Fruit fly (Drosophila melanogaster) whole organism, embryonic: ENCODE results near the gene CG7367.

Experiments used
- Bdp1 ChIP-seq: fragments of 200-800 bp; sonication (Bioruptor generic); optimal IDR thresholded peaks from 3 replicates; lab custom pipeline; 2016; ENCODE audit warnings: missing biosample characterization, missing genetic modification characterization
- Bteb2 ChIP-seq: fragments of 200-800 bp; sonication (Bioruptor generic); optimal IDR thresholded peaks from 2 replicates; lab custom pipeline; 2016; ENCODE audit warnings: missing biosample characterization, missing genetic modification characterization
- CG10462 ChIP-seq: fragments of 200-800 bp; sonication (Bioruptor generic); optimal IDR thresholded peaks from 2 replicates; lab custom pipeline; 2016; ENCODE audit warnings: missing biosample characterization, missing genetic modification characterization
- CG10654 ChIP-seq: fragments of 200-800 bp; sonication (Bioruptor generic); optimal IDR thresholded peaks from 2 replicates; lab custom pipeline; 2016; ENCODE audit warnings: missing biosample characterization, missing genetic modification characterization
- CG11695 ChIP-seq: fragments of 200-800 bp; sonication (Bioruptor generic); IDR thresholded peaks from 3 replicates; pipeline ENCODE4 v1.3.6; 2022; ENCODE audit warnings: missing biosample characterization, missing genetic modification characterization
- CG13296 ChIP-seq: fragments of 200-800 bp; sonication (Bioruptor generic); optimal IDR thresholded peaks from 3 replicates; lab custom pipeline; 2018; ENCODE audit warnings: missing biosample characterization, mild to moderate bottlenecking, missing genetic modification characterization
- CG13894 ChIP-seq: fragments of 200-800 bp; sonication (Bioruptor generic); optimal IDR thresholded peaks from 3 replicates; lab custom pipeline; 2018; ENCODE audit warnings: missing biosample characterization, mild to moderate bottlenecking, missing genetic modification characterization, moderate library complexity
- CG16815 ChIP-seq: fragments of 200-800 bp; sonication (Bioruptor generic); optimal IDR thresholded peaks from 3 replicates; lab custom pipeline; 2017; ENCODE audit warnings: missing biosample characterization, mild to moderate bottlenecking, missing genetic modification characterization
- CG17802 ChIP-seq: fragments of 200-800 bp; sonication (Bioruptor generic); optimal IDR thresholded peaks from 2 replicates; lab custom pipeline; 2018; ENCODE audit warnings: missing biosample characterization, mild to moderate bottlenecking, missing genetic modification characterization, moderate library complexity
- CG1792 ChIP-seq: fragments of 200-800 bp; sonication (Bioruptor generic); optimal IDR thresholded peaks from 2 replicates; lab custom pipeline; 2016; ENCODE audit warnings: missing biosample characterization, missing genetic modification characterization
- CG18476 ChIP-seq: fragments of 200-800 bp; sonication (Bioruptor generic); optimal IDR thresholded peaks from 2 replicates; lab custom pipeline; 2016; ENCODE audit warnings: missing biosample characterization, mild to moderate bottlenecking, missing genetic modification characterization
- CG2875 ChIP-seq: fragments of 200-800 bp; sonication (Bioruptor generic); optimal IDR thresholded peaks from 2 replicates; lab custom pipeline; 2017; ENCODE audit warnings: missing biosample characterization, mild to moderate bottlenecking, missing genetic modification characterization, missing genetic modification reagents
- CG31365 ChIP-seq: fragments of 200-800 bp; sonication (Bioruptor generic); optimal IDR thresholded peaks from 2 replicates; lab custom pipeline; 2018; ENCODE audit warnings: missing biosample characterization, mild to moderate bottlenecking, missing genetic modification characterization
- CG6683 ChIP-seq: fragments of 200-800 bp; sonication (Bioruptor generic); optimal IDR thresholded peaks from 2 replicates; lab custom pipeline; 2017; ENCODE audit warnings: missing biosample characterization, mild to moderate bottlenecking, missing genetic modification characterization, missing genetic modification reagents
- CG8765 ChIP-seq: fragments of 200-800 bp; sonication (Bioruptor generic); IDR thresholded peaks from 2 replicates; pipeline ENCODE4 v1.3.6; 2022; ENCODE audit warnings: missing biosample characterization, missing genetic modification characterization
- CG8924 ChIP-seq: fragments of 200-800 bp; optimal IDR thresholded peaks from 3 replicates; lab custom pipeline; 2019; ENCODE audit warnings: missing biosample characterization, mild to moderate bottlenecking, missing genetic modification characterization, moderate library complexity
- Dip2 ChIP-seq: fragments of 200-800 bp; sonication (Bioruptor generic); IDR thresholded peaks from 2 replicates; pipeline ENCODE4 v1.3.6; 2022; ENCODE audit warnings: missing biosample characterization, missing genetic modification characterization
- Doc2 ChIP-seq: fragments of 200-800 bp; sonication (Bioruptor generic); IDR thresholded peaks from 2 replicates; pipeline ENCODE4 v1.3.6; 2022; ENCODE audit warnings: missing biosample characterization, missing genetic modification characterization
- Dref ChIP-seq: fragments of 200-800 bp; sonication (Bioruptor generic); IDR thresholded peaks from 2 replicates; pipeline ENCODE4 v1.3.6; 2022; ENCODE audit warnings: missing biosample characterization, missing genetic modification characterization
- HLH54F ChIP-seq: fragments of 200-800 bp; sonication (Bioruptor generic); optimal IDR thresholded peaks from 3 replicates; lab custom pipeline; 2016; ENCODE audit warnings: missing biosample characterization, missing genetic modification characterization
- Mes4 ChIP-seq: fragments of 200-800 bp; sonication (Bioruptor generic); optimal IDR thresholded peaks from 2 replicates; lab custom pipeline; 2016; ENCODE audit warnings: missing biosample characterization, missing genetic modification characterization
- Ssrp ChIP-seq: fragments of 200-800 bp; sonication (Bioruptor generic); optimal IDR thresholded peaks from 2 replicates; lab custom pipeline; 2018; ENCODE audit warnings: missing biosample characterization, mild to moderate bottlenecking, missing genetic modification characterization, moderate library complexity
- Trl ChIP-seq, 3 experiments: fragments of >200 bp in 2 of 3; fragments of 200-800 bp in 1 of 3; sonication (Bioruptor generic) in 1 of 3; optimal IDR thresholded peaks; 2 replicates in 1 of 3; 3 replicates in 2 of 3; lab custom pipeline; 2016 to 2017; ENCODE audit warnings: missing biosample characterization in 1 of 3, missing genetic modification characterization in 1 of 3
- bab2 ChIP-seq: fragments of 200-800 bp; sonication (Bioruptor generic); optimal IDR thresholded peaks from 2 replicates; lab custom pipeline; 2016; ENCODE audit warnings: missing biosample characterization, missing genetic modification characterization
- bigmax ChIP-seq: fragments of 200-800 bp; sonication (Bioruptor generic); optimal IDR thresholded peaks from 2 replicates; lab custom pipeline; 2018; ENCODE audit warnings: missing biosample characterization, mild to moderate bottlenecking, missing genetic modification characterization
- bsh ChIP-seq, 2 experiments: fragments of 200-800 bp; sonication (Bioruptor generic); optimal IDR thresholded peaks; 2 replicates each; lab custom pipeline; 2017 to 2018; ENCODE audit warnings: mild to moderate bottlenecking in 2 of 2, missing biosample characterization in 2 of 2, missing genetic modification characterization in 2 of 2, moderate library complexity in 1 of 2
- cwo ChIP-seq: fragments of 200-800 bp; sonication (Bioruptor generic); optimal IDR thresholded peaks from 3 replicates; lab custom pipeline; 2017; ENCODE audit warnings: missing biosample characterization, missing genetic modification characterization, mild to moderate bottlenecking, moderate library complexity, missing genetic modification reagents
- emc ChIP-seq: fragments of 200-800 bp; sonication (Bioruptor generic); optimal IDR thresholded peaks from 2 replicates; lab custom pipeline; 2016; ENCODE audit warnings: missing biosample characterization, missing genetic modification characterization
- esg ChIP-seq: fragments of 200-800 bp; sonication (Bioruptor generic); conservative IDR thresholded peaks from 2 replicates; pipeline ENCODE4 v1.3.6; 2022; ENCODE audit warnings: missing biosample characterization, missing genetic modification characterization
- ftz-f1 ChIP-seq: fragments of 200-800 bp; sonication (Bioruptor generic); optimal IDR thresholded peaks from 2 replicates; lab custom pipeline; 2016; ENCODE audit warnings: missing biosample characterization, missing genetic modification characterization
- gem ChIP-seq: fragments of 200-800 bp; sonication (Bioruptor generic); optimal IDR thresholded peaks from 2 replicates; lab custom pipeline; 2019; ENCODE audit warnings: missing biosample characterization, mild to moderate bottlenecking, missing genetic modification characterization, moderate library complexity
- hkb ChIP-seq, 2 experiments: fragments of 200-800 bp in 1 of 2; fragments of >200 bp in 1 of 2; sonication (Bioruptor generic) in 1 of 2; IDR thresholded peaks in 1 of 2; optimal IDR thresholded peaks in 1 of 2; 2 replicates each; pipeline versions ENCODE4 v1.3.6 to Lab custom; 2017 to 2022; ENCODE audit warnings: missing biosample characterization in 1 of 2, missing genetic modification characterization in 1 of 2
- kah ChIP-seq: fragments of 200-800 bp; sonication (Bioruptor generic); optimal IDR thresholded peaks from 2 replicates; lab custom pipeline; 2018; ENCODE audit warnings: missing biosample characterization, mild to moderate bottlenecking, missing genetic modification characterization
- kni ChIP-seq: fragments of 200-800 bp; sonication (Bioruptor generic); optimal IDR thresholded peaks from 3 replicates; lab custom pipeline; 2017; ENCODE audit warnings: mild to moderate bottlenecking, missing biosample characterization, missing genetic modification reagents, missing genetic modification characterization
- lbe ChIP-seq: fragments of 200-800 bp; sonication (Bioruptor generic); optimal IDR thresholded peaks from 2 replicates; lab custom pipeline; 2016; ENCODE audit warnings: missing biosample characterization, mild to moderate bottlenecking, missing genetic modification characterization
- pan ChIP-seq, 4 experiments: fragments of >200 bp in 3 of 4; fragments of 200-800 bp in 1 of 4; sonication (Bioruptor generic) in 1 of 4; optimal IDR thresholded peaks in 3 of 4; IDR thresholded peaks in 1 of 4; 2 replicates each; pipeline versions ENCODE4 v1.3.6 to Lab custom; 2017 to 2022; ENCODE audit warnings: missing biosample characterization in 2 of 4, missing genetic modification characterization in 2 of 4, mixed read lengths in 1 of 4
- psq ChIP-seq: fragments of 200-800 bp; sonication (Bioruptor generic); optimal IDR thresholded peaks from 2 replicates; lab custom pipeline; 2017; ENCODE audit warnings: missing biosample characterization, missing genetic modification characterization
- run ChIP-seq: fragments of 200-800 bp; sonication (Bioruptor generic); optimal IDR thresholded peaks from 3 replicates; lab custom pipeline; 2018; ENCODE audit warnings: missing biosample characterization, mild to moderate bottlenecking, missing genetic modification characterization
- schlank ChIP-seq: fragments of 200-800 bp; sonication (Bioruptor generic); optimal IDR thresholded peaks from 2 replicates; lab custom pipeline; 2018; ENCODE audit warnings: missing biosample characterization, mild to moderate bottlenecking, missing genetic modification characterization
- slp2 ChIP-seq: fragments of 200-800 bp; sonication (Bioruptor generic); optimal IDR thresholded peaks from 2 replicates; lab custom pipeline; 2016; ENCODE audit warnings: missing biosample characterization, missing genetic modification characterization
- stwl ChIP-seq: fragments of 200-800 bp; sonication (Bioruptor generic); optimal IDR thresholded peaks from 3 replicates; lab custom pipeline; 2018; ENCODE audit warnings: missing biosample characterization, mild to moderate bottlenecking, missing genetic modification characterization, moderate library complexity
- tap ChIP-seq: fragments of 200-800 bp; optimal IDR thresholded peaks from 3 replicates; lab custom pipeline; 2019; ENCODE audit warnings: missing biosample characterization, mild to moderate bottlenecking, missing genetic modification characterization, moderate library complexity
- tgo ChIP-seq: fragments of 200-800 bp; sonication (Bioruptor generic); IDR thresholded peaks from 3 replicates; pipeline ENCODE4 v1.3.6; 2022; ENCODE audit warnings: missing biosample characterization, missing genetic modification characterization
- tna ChIP-seq: fragments of 200-800 bp; sonication (Bioruptor generic); IDR thresholded peaks from 2 replicates; pipeline ENCODE4 v1.3.6; 2022; ENCODE audit warnings: missing biosample characterization, missing genetic modification characterization; ENCODE audit not compliant: partially characterized antibody
- ttk ChIP-seq: fragments of 200-800 bp; sonication (Bioruptor generic); IDR thresholded peaks from 2 replicates; pipeline ENCODE4 v2.1.2; 2022; ENCODE audit warnings: missing biosample characterization, missing genetic modification characterization
- zen2 ChIP-seq: fragments of 200-800 bp; sonication (Bioruptor generic); IDR thresholded peaks from 3 replicates; pipeline ENCODE4 v1.3.6; 2022; ENCODE audit warnings: missing biosample characterization, missing genetic modification characterization; ENCODE audit not compliant: partially characterized antibody

The CG7367 gene

DNA sequence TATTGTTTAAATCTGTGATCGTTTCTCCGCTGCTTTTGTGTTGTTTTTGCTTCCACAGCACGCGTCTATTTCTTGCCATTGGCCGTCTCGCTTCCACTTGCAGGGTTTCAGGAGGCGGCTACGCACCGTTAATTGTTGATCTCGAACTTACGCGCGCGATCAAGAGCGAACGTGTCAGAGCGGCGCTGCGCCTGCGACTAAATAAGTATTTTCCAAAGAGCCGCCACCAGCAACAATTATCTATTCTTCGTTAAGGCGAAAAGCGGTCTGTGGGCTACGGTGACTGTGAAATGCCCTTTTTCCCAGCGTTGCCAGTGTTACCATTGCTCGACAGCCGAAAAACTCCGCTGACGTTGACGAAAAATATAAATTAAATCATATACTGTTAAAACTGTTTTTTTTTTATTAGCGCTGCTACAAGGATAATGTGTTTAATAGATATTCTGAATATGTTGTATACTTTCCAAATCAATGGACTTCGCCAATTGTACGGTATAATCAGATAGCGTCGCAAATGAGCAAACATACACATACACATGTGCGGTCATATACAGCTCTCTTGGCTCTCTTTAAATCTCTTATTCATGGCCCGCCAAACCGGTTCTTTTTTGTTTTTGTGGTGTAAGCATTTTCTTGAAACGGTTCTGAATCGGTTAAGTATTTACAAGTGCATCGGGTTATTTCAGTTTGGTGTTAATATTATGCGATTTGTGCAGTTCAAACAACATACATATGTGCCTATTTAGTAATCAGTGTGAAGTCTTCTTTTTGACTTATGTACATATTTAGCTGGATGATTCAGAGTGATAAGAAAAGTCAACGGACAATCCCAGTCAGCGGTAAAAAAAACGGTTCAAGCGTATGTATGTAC lies 45.4 kb downstream of the CG7367 start, which contains the start of gene pes (continued):
- 0 out of 2 replicates have a peak, but pooled peaks have one; percentile 22 for TF ChIP-seq ttk
- peak; percentile 86 for TF ChIP-seq kah (GFP tag; lab: Kevin White, UChicago)
- TF ChIP-seq pan (optimal IDR thresholded peaks at IDR 0.05; lab: Kevin White, UChicago): no peak
- TF ChIP-seq pan (GFP tag; optimal IDR thresholded peaks at IDR 0.05 in 1 of 2, IDR thresholded peaks at IDR 0.05 in 1 of 2): peak in 1 of 2 experiments; percentile 93
- peak; percentile 65 for TF ChIP-seq Mes4 (GFP tag; lab: Kevin White, UChicago)
- peak; percentile 95 for TF ChIP-seq lbe (GFP tag; lab: Kevin White, UChicago)
- TF ChIP-seq Dref (GFP tag; lab: Robert Waterston, UW): no peak
- TF ChIP-seq ftz-f1 (GFP tag; lab: Kevin White, UChicago): peak; percentile 85
- peak; percentile 81 for TF ChIP-seq bab2 (GFP tag; lab: Kevin White, UChicago)
- peak; percentile 92 for TF ChIP-seq cwo
- peak; percentile 44 for TF ChIP-seq CG8924 (tag; lab: Kevin White, UChicago)
- TF ChIP-seq stwl (tag; lab: Kevin White, UChicago): peak; percentile 20
- no peak for TF ChIP-seq slp2 (GFP tag; lab: Kevin White, UChicago)
- peak; percentile 91 for TF ChIP-seq CG11695 (GFP tag; lab: Robert Waterston, UW)
- no peak for TF ChIP-seq run
- peak; percentile 51; the same call in 1 of the 2 replicates for TF ChIP-seq tna (GFP tag; lab: Robert Waterston, UW)
- peak; percentile 69 for TF ChIP-seq CG10462
- peak; percentile 78 to 93 for TF ChIP-seq Trl (optimal IDR thresholded peaks at IDR 0.05; lab: Kevin White, UChicago)
- TF ChIP-seq Trl (GFP tag; optimal IDR thresholded peaks at IDR 0.05; lab: Kevin White, UChicago): peak; percentile 92
- TF ChIP-seq CG6683 (GFP tag; lab: Kevin White, UChicago): peak; percentile 88
- TF ChIP-seq zen2: no peak
- TF ChIP-seq CG17802 (tag; lab: Kevin White, UChicago): peak; percentile 61
- TF ChIP-seq CG13894 (tag; lab: Kevin White, UChicago): peak; percentile 95
- TF ChIP-seq bsh (GFP tag; optimal IDR thresholded peaks at IDR 0.05; lab: Kevin White, UChicago): peak; percentile 8 to 86
- peak; percentile 94 for TF ChIP-seq kni
- peak; percentile 57 for TF ChIP-seq tap (tag; lab: Kevin White, UChicago)
- peak; percentile 87 for TF ChIP-seq CG8765 (GFP tag; lab: Robert Waterston, UW)
- peak; percentile 75 for TF ChIP-seq CG31365 (tag; lab: Kevin White, UChicago)
- peak; percentile 48 for TF ChIP-seq gem
- TF ChIP-seq Doc2: peak; percentile 68; the same call in 1 of the 2 replicates
- TF ChIP-seq esg (GFP tag; lab: Robert Waterston, UW): peak; percentile 76
- peak; percentile 74 for TF ChIP-seq CG16815 (GFP tag; lab: Kevin White, UChicago)
- TF ChIP-seq emc: peak; percentile 70
- peak; percentile 78 for TF ChIP-seq HLH54F (GFP tag; lab: Kevin White, UChicago)
- no peak; the same call in 2 of the 3 replicates for TF ChIP-seq tgo (GFP tag; lab: Robert Waterston, UW)
- TF ChIP-seq CG2875 (GFP tag; lab: Kevin White, UChicago): no peak
- peak; percentile 96 for TF ChIP-seq CG13296 (GFP tag; lab: Kevin White, UChicago)
- no peak for TF ChIP-seq Bdp1 (GFP tag; lab: Kevin White, UChicago)
- peak; percentile 70 for TF ChIP-seq Dip2 (GFP tag; lab: Robert Waterston, UW)
- TF ChIP-seq Bteb2 (GFP tag; lab: Kevin White, UChicago): peak; percentile 79
- peak; percentile 55 for TF ChIP-seq CG1792 (GFP tag; lab: Kevin White, UChicago)
- TF ChIP-seq psq (GFP tag; lab: Kevin White, UChicago): peak; percentile 71
- TF ChIP-seq Ssrp (tag; lab: Kevin White, UChicago): peak; percentile 91
- peak; percentile 95 for TF ChIP-seq CG18476 (GFP tag; lab: Kevin White, UChicago)
- peak; percentile 76 for TF ChIP-seq schlank
- peak; percentile 88 for TF ChIP-seq CG10654 (GFP tag; lab: Kevin White, UChicago)
- no peak for TF ChIP-seq bigmax (GFP tag; lab: Kevin White, UChicago)
- peak; percentile 39 for TF ChIP-seq hkb (optimal IDR thresholded peaks at IDR 0.05; lab: Kevin White, UChicago)
- TF ChIP-seq hkb (GFP tag; IDR thresholded peaks at IDR 0.05; lab: Robert Waterston, UW): peak; percentile 96
